Worm (Caenorhabditis elegans) whole organism, midembryonic: ENCODE data around the gene gop-2.

Experiments
- cog-1 ChIP-seq: sonication (generic microtip); optimal IDR thresholded peaks from 2 replicates; lab custom pipeline; 2016; ENCODE audit warnings: missing genetic modification characterization, missing compliant biosample characterization
- klf-2 ChIP-seq: fragments of 200-800 bp; sonication (Bioruptor generic); conservative IDR thresholded peaks from 2 replicates; pipeline ENCODE4 v1.3.6; 2022; ENCODE audit warnings: missing genetic modification reagents, missing genetic modification characterization, missing compliant biosample characterization
- med-1 ChIP-seq: sonication (generic microtip); optimal IDR thresholded peaks from 2 replicates; lab custom pipeline; 2017; ENCODE audit warnings: missing genetic modification characterization, mild to moderate bottlenecking, missing compliant biosample characterization, antibody characterized with exemption, missing genetic modification reagents; ENCODE audit not compliant: insufficient read depth
- ref-1 ChIP-seq: fragments of 200-800 bp; sonication (Bioruptor generic); conservative IDR thresholded peaks from 2 replicates; pipeline ENCODE4 v1.3.6; 2022; ENCODE audit warnings: missing genetic modification reagents, missing genetic modification characterization, missing compliant biosample characterization
- tab-1 ChIP-seq: fragments of 200-800 bp; sonication (Bioruptor generic); IDR thresholded peaks from 2 replicates; pipeline ENCODE4 v1.3.6; 2022; ENCODE audit warnings: missing genetic modification characterization, missing compliant biosample characterization
- ztf-29 ChIP-seq: fragments of 200-800 bp; sonication (Bioruptor generic); IDR thresholded peaks from 2 replicates; pipeline ENCODE4 v1.3.6; 2022; ENCODE audit warnings: missing genetic modification reagents, missing genetic modification characterization, missing compliant biosample characterization

DNA sequence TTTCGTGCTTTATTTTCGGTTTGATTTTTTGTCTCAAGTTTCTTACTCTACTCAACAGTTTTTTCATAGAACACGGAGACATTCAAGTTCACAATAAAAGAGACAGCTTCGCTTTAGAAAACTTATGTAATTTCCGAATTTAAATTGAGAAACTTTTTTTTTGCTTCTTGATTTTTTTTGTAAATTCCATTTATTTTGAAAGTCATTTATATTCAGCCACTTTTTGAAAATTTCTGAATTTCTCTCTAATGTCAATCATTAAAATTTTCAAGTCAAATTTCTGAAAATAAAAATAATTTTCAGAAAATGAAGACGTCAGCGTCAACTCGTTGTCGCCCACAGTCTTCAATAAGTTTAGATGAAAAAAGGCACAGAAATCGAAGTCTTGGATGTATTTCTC lies 29.1 kb downstream of the gop-2 start, which contains the start of gene T15B12.1:
- TF ChIP-seq tab-1 (no peak), ref-1 (no peak), ztf-29 (no peak), klf-2 (no peak), med-1 (GFP tag; lab: Kevin White, UChicago) (no peak), cog-1 (tag; lab: Kevin White, UChicago) (no peak)
